Worm (Caenorhabditis elegans) whole organism, midembryonic: Measurements from ENCODE around the gene nep-2.
A peak's percentile ranks its signal among the peaks of the same experiment; 100 is the strongest.

Experiments
- T22C8.4 ChIP-seq: fragments of 200-800 bp; sonication (Bioruptor generic); IDR thresholded peaks from 2 replicates; pipeline ENCODE4 v1.3.6; 2022; ENCODE audit warnings: missing genetic modification characterization, missing compliant biosample characterization
- cog-1 ChIP-seq: sonication (generic microtip); optimal IDR thresholded peaks from 2 replicates; lab custom pipeline; 2016; ENCODE audit warnings: missing genetic modification characterization, missing compliant biosample characterization
- flt-1 ChIP-seq: fragments of 200-800 bp; sonication (Bioruptor generic); IDR thresholded peaks from 2 replicates; pipeline ENCODE4 v1.3.6; 2022; ENCODE audit warnings: missing genetic modification characterization, missing compliant biosample characterization
- ref-1 ChIP-seq: fragments of 200-800 bp; sonication (Bioruptor generic); conservative IDR thresholded peaks from 2 replicates; pipeline ENCODE4 v1.3.6; 2022; ENCODE audit warnings: missing genetic modification reagents, missing genetic modification characterization, missing compliant biosample characterization
- tab-1 ChIP-seq: fragments of 200-800 bp; sonication (Bioruptor generic); IDR thresholded peaks from 2 replicates; pipeline ENCODE4 v1.3.6; 2022; ENCODE audit warnings: missing genetic modification characterization, missing compliant biosample characterization
- ztf-23 ChIP-seq: fragments of 200-800 bp; sonication (Bioruptor generic); IDR thresholded peaks from 2 replicates; pipeline ENCODE4 v1.3.6; 2022; ENCODE audit warnings: missing genetic modification reagents, missing genetic modification characterization, missing compliant biosample characterization
- ztf-29 ChIP-seq: fragments of 200-800 bp; sonication (Bioruptor generic); IDR thresholded peaks from 2 replicates; pipeline ENCODE4 v1.3.6; 2022; ENCODE audit warnings: missing genetic modification reagents, missing genetic modification characterization, missing compliant biosample characterization

- peak; percentile 65 for TF ChIP-seq flt-1 (GFP tag; lab: Robert Waterston, UW)
- no peak for TF ChIP-seq T22C8.4 (GFP tag; lab: Robert Waterston, UW)
- no peak for TF ChIP-seq ref-1
- no peak for TF ChIP-seq ztf-29
- peak; percentile 72; the same call in 1 of the 2 replicates for TF ChIP-seq ztf-23
- TF ChIP-seq cog-1, result peak; percentile 20
- no peak for TF ChIP-seq tab-1
Observed at ce11 chrII:2752536-2752935, 27.0 kb upstream of the nep-2 start, which contains the start of gene F29A7.6.
